Fruit fly (Drosophila melanogaster) whole organism, embryonic: ENCODE results near the gene Rpp30.

Experiments
- Antp ChIP-seq: fragments of 200-800 bp; sonication (Bioruptor generic); optimal IDR thresholded peaks from 3 replicates; lab custom pipeline; 2016; ENCODE audit warnings: missing biosample characterization, missing genetic modification characterization
- Bgb ChIP-seq: fragments of 200-800 bp; sonication (Bioruptor generic); IDR thresholded peaks from 2 replicates; pipeline ENCODE4 v1.3.6; 2022; ENCODE audit warnings: missing biosample characterization, missing genetic modification characterization; ENCODE audit not compliant: partially characterized antibody
- CG11560 ChIP-seq: fragments of 200-800 bp; sonication (Bioruptor generic); IDR thresholded peaks from 3 replicates; pipeline ENCODE4 v1.3.6; 2022; ENCODE audit warnings: missing biosample characterization, missing genetic modification characterization
- CG12071 ChIP-seq: fragments of 200-800 bp; sonication (Bioruptor generic); optimal IDR thresholded peaks from 3 replicates; lab custom pipeline; 2018; ENCODE audit warnings: missing biosample characterization, mild to moderate bottlenecking, missing genetic modification characterization
- CG12219 ChIP-seq: fragments of 200-800 bp; sonication (Bioruptor generic); optimal IDR thresholded peaks from 3 replicates; lab custom pipeline; 2018; ENCODE audit warnings: missing biosample characterization, mild to moderate bottlenecking, missing genetic modification characterization
- CG13775 ChIP-seq: fragments of 200-800 bp; sonication (Bioruptor generic); optimal IDR thresholded peaks from 3 replicates; lab custom pipeline; 2017; ENCODE audit warnings: missing biosample characterization, mild to moderate bottlenecking, missing genetic modification characterization
- CG13894 ChIP-seq: fragments of 200-800 bp; sonication (Bioruptor generic); optimal IDR thresholded peaks from 3 replicates; lab custom pipeline; 2018; ENCODE audit warnings: missing biosample characterization, mild to moderate bottlenecking, missing genetic modification characterization, moderate library complexity
- CG2116 ChIP-seq: fragments of 200-800 bp; sonication (Bioruptor generic); optimal IDR thresholded peaks from 3 replicates; lab custom pipeline; 2018; ENCODE audit warnings: missing biosample characterization, mild to moderate bottlenecking, missing genetic modification characterization
- CG34376 ChIP-seq: fragments of 200-800 bp; sonication (Bioruptor generic); optimal IDR thresholded peaks from 2 replicates; lab custom pipeline; 2018; ENCODE audit warnings: missing biosample characterization, mild to moderate bottlenecking, missing genetic modification characterization
- CG42726 ChIP-seq: fragments of 200-800 bp; sonication (Bioruptor generic); IDR thresholded peaks from 2 replicates; pipeline ENCODE4 v1.3.6; 2022; ENCODE audit warnings: missing biosample characterization, missing genetic modification characterization; ENCODE audit not compliant: partially characterized antibody
- CG4360 ChIP-seq: fragments of 200-800 bp; sonication (Bioruptor generic); IDR thresholded peaks from 2 replicates; pipeline ENCODE4 v1.3.6; 2022; ENCODE audit warnings: missing biosample characterization, missing genetic modification characterization
- CG7928 ChIP-seq: fragments of 200-800 bp; sonication (Bioruptor generic); optimal IDR thresholded peaks from 2 replicates; lab custom pipeline; 2017; ENCODE audit warnings: missing biosample characterization, mild to moderate bottlenecking, missing genetic modification characterization
- Ets97D ChIP-seq: fragments of 200-800 bp; sonication (Bioruptor generic); optimal IDR thresholded peaks from 3 replicates; lab custom pipeline; 2016; ENCODE audit warnings: missing biosample characterization, missing genetic modification characterization
- H15 ChIP-seq: fragments of 200-800 bp; sonication (Bioruptor generic); IDR thresholded peaks from 3 replicates; pipeline ENCODE4 v1.3.6; 2022; ENCODE audit warnings: missing biosample characterization, missing genetic modification characterization
- HLHmδ ChIP-seq: fragments of 200-800 bp; sonication (Bioruptor generic); optimal IDR thresholded peaks from 2 replicates; lab custom pipeline; 2018; ENCODE audit warnings: missing biosample characterization, mild to moderate bottlenecking, missing genetic modification characterization, moderate library complexity
- Hmr ChIP-seq: fragments of 200-800 bp; sonication (Bioruptor generic); optimal IDR thresholded peaks from 3 replicates; lab custom pipeline; 2017; ENCODE audit warnings: mild to moderate bottlenecking, missing biosample characterization, missing genetic modification reagents, missing genetic modification characterization
- Hr3 ChIP-seq: fragments of 200-800 bp; sonication (Bioruptor generic); optimal IDR thresholded peaks from 3 replicates; lab custom pipeline; 2016; ENCODE audit warnings: missing biosample characterization, missing genetic modification characterization
- Max ChIP-seq: fragments of 200-800 bp; sonication (Bioruptor generic); optimal IDR thresholded peaks from 2 replicates; lab custom pipeline; 2016; ENCODE audit warnings: missing biosample characterization, mild to moderate bottlenecking, missing genetic modification characterization
- NfI ChIP-seq: fragments of 200-800 bp; sonication (Bioruptor generic); optimal IDR thresholded peaks from 3 replicates; lab custom pipeline; 2018; ENCODE audit warnings: missing biosample characterization, mild to moderate bottlenecking, missing genetic modification characterization, moderate library complexity
- Opbp ChIP-seq: fragments of 200-800 bp; sonication (Bioruptor generic); IDR thresholded peaks from 3 replicates; pipeline ENCODE4 v1.3.6; 2022; ENCODE audit warnings: missing biosample characterization, missing genetic modification characterization; ENCODE audit not compliant: partially characterized antibody
- Rfx ChIP-seq: fragments of 200-800 bp; sonication (Bioruptor generic); IDR thresholded peaks from 2 replicates; pipeline ENCODE4 v1.3.6; 2022; ENCODE audit warnings: missing biosample characterization, missing genetic modification characterization
- Spps ChIP-seq: fragments of 200-800 bp; sonication (Bioruptor generic); optimal IDR thresholded peaks from 2 replicates; lab custom pipeline; 2018; ENCODE audit warnings: missing biosample characterization, mild to moderate bottlenecking, missing genetic modification characterization
- Sry-β ChIP-seq: fragments of 200-800 bp; sonication (Bioruptor generic); optimal IDR thresholded peaks from 2 replicates; lab custom pipeline; 2018; ENCODE audit warnings: missing biosample characterization, mild to moderate bottlenecking, missing genetic modification characterization, moderate library complexity
- Xrp1 ChIP-seq: fragments of 200-800 bp; sonication (Bioruptor generic); IDR thresholded peaks from 2 replicates; pipeline ENCODE4 v1.3.6; 2022; ENCODE audit warnings: missing biosample characterization, missing genetic modification characterization
- ab ChIP-seq: fragments of 200-800 bp; sonication (Bioruptor generic); optimal IDR thresholded peaks from 2 replicates; lab custom pipeline; 2016; ENCODE audit warnings: missing biosample characterization, missing genetic modification characterization
- al ChIP-seq: fragments of 200-800 bp; sonication (Bioruptor generic); IDR thresholded peaks from 2 replicates; pipeline ENCODE4 v1.3.6; 2022; ENCODE audit warnings: missing biosample characterization, missing genetic modification characterization
- amos ChIP-seq: fragments of 200-800 bp; sonication (Bioruptor generic); IDR thresholded peaks from 2 replicates; pipeline ENCODE4 v1.3.6; 2022; ENCODE audit warnings: missing biosample characterization, missing genetic modification characterization; ENCODE audit not compliant: partially characterized antibody
- bowl ChIP-seq: fragments of 200-800 bp; sonication (Bioruptor generic); IDR thresholded peaks from 2 replicates; pipeline ENCODE4 v1.3.6; 2022; ENCODE audit warnings: missing biosample characterization, missing genetic modification characterization
- br ChIP-seq: fragments of >200 bp; optimal IDR thresholded peaks from 2 replicates; lab custom pipeline; 2017
- bsh ChIP-seq, 2 experiments: fragments of 200-800 bp; sonication (Bioruptor generic); optimal IDR thresholded peaks; 2 replicates each; lab custom pipeline; 2017 to 2018; ENCODE audit warnings: mild to moderate bottlenecking in 2 of 2, missing biosample characterization in 2 of 2, missing genetic modification characterization in 2 of 2, moderate library complexity in 1 of 2
- cas ChIP-seq: fragments of 200-800 bp; sonication (Bioruptor generic); IDR thresholded peaks from 2 replicates; pipeline ENCODE4 v1.3.6; 2022; ENCODE audit warnings: missing biosample characterization, missing genetic modification characterization
- dan ChIP-seq: fragments of 200-800 bp; sonication (Bioruptor generic); IDR thresholded peaks from 2 replicates; pipeline ENCODE4 v1.3.6; 2022; ENCODE audit warnings: missing biosample characterization, missing genetic modification characterization
- danr ChIP-seq: fragments of 200-800 bp; sonication (Bioruptor generic); IDR thresholded peaks from 2 replicates; pipeline ENCODE4 v1.3.6; 2022; ENCODE audit warnings: missing biosample characterization, missing genetic modification characterization
- disco-r ChIP-seq: fragments of 200-800 bp; sonication (Bioruptor generic); optimal IDR thresholded peaks from 2 replicates; lab custom pipeline; 2016; ENCODE audit warnings: missing biosample characterization, missing genetic modification characterization
- gem ChIP-seq: fragments of 200-800 bp; sonication (Bioruptor generic); optimal IDR thresholded peaks from 2 replicates; lab custom pipeline; 2019; ENCODE audit warnings: missing biosample characterization, mild to moderate bottlenecking, missing genetic modification characterization, moderate library complexity
- grau ChIP-seq: fragments of 200-800 bp; optimal IDR thresholded peaks from 3 replicates; lab custom pipeline; 2019; ENCODE audit warnings: missing biosample characterization, mild to moderate bottlenecking, missing genetic modification characterization, moderate library complexity
- gsb ChIP-seq: fragments of 200-800 bp; sonication (Bioruptor generic); IDR thresholded peaks from 2 replicates; pipeline ENCODE4 v1.3.6; 2022; ENCODE audit warnings: missing biosample characterization, missing genetic modification characterization
- jing ChIP-seq: fragments of 200-800 bp; sonication (Bioruptor generic); optimal IDR thresholded peaks from 2 replicates; lab custom pipeline; 2018; ENCODE audit warnings: missing biosample characterization, mild to moderate bottlenecking, missing genetic modification characterization
- lilli ChIP-seq: fragments of 200-800 bp; sonication (Bioruptor generic); optimal IDR thresholded peaks from 3 replicates; lab custom pipeline; 2016; ENCODE audit warnings: missing biosample characterization, missing genetic modification characterization
- luna ChIP-seq: fragments of 200-800 bp; sonication (Bioruptor generic); optimal IDR thresholded peaks from 2 replicates; lab custom pipeline; 2016; ENCODE audit warnings: missing biosample characterization, missing genetic modification characterization
- nau ChIP-seq: fragments of 200-800 bp; sonication (Bioruptor generic); optimal IDR thresholded peaks from 3 replicates; lab custom pipeline; 2017; ENCODE audit warnings: missing biosample characterization, mild to moderate bottlenecking, missing genetic modification characterization, missing genetic modification reagents
- pita ChIP-seq: fragments of 200-800 bp; sonication (Bioruptor generic); optimal IDR thresholded peaks from 2 replicates; lab custom pipeline; 2017; ENCODE audit warnings: missing biosample characterization, mild to moderate bottlenecking, missing genetic modification characterization
- row ChIP-seq: fragments of 200-800 bp; sonication (Bioruptor generic); IDR thresholded peaks from 3 replicates; pipeline ENCODE4 v1.3.6; 2022; ENCODE audit warnings: missing biosample characterization, missing genetic modification characterization
- sima ChIP-seq: fragments of 200-800 bp; sonication (Bioruptor generic); optimal IDR thresholded peaks from 2 replicates; lab custom pipeline; 2016; ENCODE audit warnings: missing biosample characterization, missing genetic modification characterization
- sqz ChIP-seq: fragments of 200-800 bp; sonication (Bioruptor generic); optimal IDR thresholded peaks from 3 replicates; lab custom pipeline; 2018; ENCODE audit warnings: missing biosample characterization, mild to moderate bottlenecking, missing genetic modification characterization
- tap ChIP-seq: fragments of 200-800 bp; optimal IDR thresholded peaks from 3 replicates; lab custom pipeline; 2019; ENCODE audit warnings: missing biosample characterization, mild to moderate bottlenecking, missing genetic modification characterization, moderate library complexity
- tin ChIP-seq: fragments of 200-800 bp; sonication (Bioruptor generic); optimal IDR thresholded peaks from 3 replicates; lab custom pipeline; 2016; ENCODE audit warnings: missing biosample characterization, missing genetic modification characterization
- trem ChIP-seq: fragments of 200-800 bp; optimal IDR thresholded peaks from 3 replicates; lab custom pipeline; 2019; ENCODE audit warnings: missing biosample characterization, mild to moderate bottlenecking, missing genetic modification characterization, moderate library complexity
- vfl ChIP-seq: fragments of 200-800 bp; sonication (Bioruptor generic); optimal IDR thresholded peaks from 2 replicates; lab custom pipeline; 2016; ENCODE audit warnings: missing biosample characterization, missing genetic modification characterization
- wor ChIP-seq: fragments of 200-800 bp; sonication (Bioruptor generic); IDR thresholded peaks from 2 replicates; pipeline ENCODE4 v1.3.6; 2022; ENCODE audit warnings: missing biosample characterization, missing genetic modification characterization
- zen2 ChIP-seq: fragments of 200-800 bp; sonication (Bioruptor generic); IDR thresholded peaks from 3 replicates; pipeline ENCODE4 v1.3.6; 2022; ENCODE audit warnings: missing biosample characterization, missing genetic modification characterization; ENCODE audit not compliant: partially characterized antibody
- zfh1 ChIP-seq: fragments of 200-800 bp; sonication (Bioruptor generic); IDR thresholded peaks from 3 replicates; pipeline ENCODE4 v1.3.6; 2022; ENCODE audit warnings: missing biosample characterization, missing genetic modification characterization

Rpp30 gene

DNA sequence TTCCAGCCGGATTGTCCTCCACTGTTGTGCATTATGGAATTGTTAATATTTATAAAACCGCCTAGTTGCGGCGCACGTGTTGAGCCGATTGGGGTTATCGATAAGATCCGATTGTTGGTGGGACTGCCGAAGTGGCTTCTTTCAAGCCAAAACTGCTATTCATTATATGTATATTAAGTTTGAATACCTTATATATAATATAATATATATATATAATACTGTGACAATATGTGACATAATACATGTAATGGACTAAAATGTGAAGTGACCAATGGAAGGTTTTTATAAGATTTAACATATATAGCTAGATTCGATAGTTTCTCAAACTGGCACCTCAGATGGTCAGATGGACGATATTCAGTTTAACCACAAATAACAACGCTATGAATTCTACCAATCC is 21.4 kb upstream of the Rpp30 start, which contains the start of the genes mbm and CG11555 (continued):
- TF ChIP-seq Sry-β (GFP tag; lab: Kevin White, UChicago) (peak; percentile 98), CG4360 (no peak), Max (GFP tag; lab: Kevin White, UChicago) (peak; percentile 65), gem (no peak), br (lab: Kevin White, UChicago) (no peak), CG34376 (GFP tag; lab: Kevin White, UChicago) (no peak), sima (GFP tag; lab: Kevin White, UChicago) (no peak), Antp (GFP tag; lab: Kevin White, UChicago) (no peak), CG13775 (GFP tag; lab: Kevin White, UChicago) (peak; percentile 34), al (no peak), Xrp1 (GFP tag; lab: Robert Waterston, UW) (no peak), wor (GFP tag; lab: Robert Waterston, UW) (no peak), danr (GFP tag; lab: Robert Waterston, UW) (no peak), sqz (GFP tag; lab: Kevin White, UChicago) (no peak), disco-r (GFP tag; lab: Kevin White, UChicago) (no peak), trem (peak; percentile 67), CG13894 (tag; lab: Kevin White, UChicago) (no peak), Bgb (GFP tag; lab: Robert Waterston, UW) (no peak), Rfx (GFP tag; lab: Robert Waterston, UW) (no peak; the same call in 1 of the 2 replicates), Spps (tag; lab: Kevin White, UChicago) (no peak), NfI (GFP tag; lab: Kevin White, UChicago) (peak; percentile 24), ab (GFP tag; lab: Kevin White, UChicago) (no peak), Hr3 (GFP tag; lab: Kevin White, UChicago) (peak; percentile 10), vfl (no peak), Ets97D (GFP tag; lab: Kevin White, UChicago) (no peak), CG12071 (GFP tag; lab: Kevin White, UChicago) (no peak), nau (no peak), tap (tag; lab: Kevin White, UChicago) (no peak), Opbp (GFP tag; lab: Robert Waterston, UW) (no peak), gsb (GFP tag; lab: Robert Waterston, UW) (no peak), CG2116 (GFP tag; lab: Kevin White, UChicago) (peak; percentile 61), dan (GFP tag; lab: Robert Waterston, UW) (no peak), CG11560 (tag; lab: Robert Waterston, UW) (no peak), Hmr (GFP tag; lab: Kevin White, UChicago) (no peak), row (GFP tag; lab: Robert Waterston, UW) (peak; percentile 80), zen2 (GFP tag; lab: Robert Waterston, UW) (no peak; the same call in 2 of the 3 replicates), jing (GFP tag; lab: Kevin White, UChicago) (no peak), pita (GFP tag; lab: Kevin White, UChicago) (no peak), CG42726 (GFP tag; lab: Robert Waterston, UW) (no peak), CG7928 (GFP tag; lab: Kevin White, UChicago) (no peak), H15 (no peak), amos (GFP tag; lab: Robert Waterston, UW) (peak; percentile 34; the same call in 1 of the 2 replicates), grau (tag; lab: Kevin White, UChicago) (peak; percentile 60), CG12219 (GFP tag; lab: Kevin White, UChicago) (no peak), bowl (no peak), HLHmδ (GFP tag; lab: Kevin White, UChicago) (no peak), luna (GFP tag; lab: Kevin White, UChicago) (no peak), cas (GFP tag; lab: Robert Waterston, UW) (no peak), lilli (no peak), tin (GFP tag; lab: Kevin White, UChicago) (no peak), bsh (GFP tag; optimal IDR thresholded peaks at IDR 0.05; lab: Kevin White, UChicago) (peak in 1 of 2 experiments; percentile 24), zfh1 (GFP tag; lab: Robert Waterston, UW) (no peak)
